Fruit fly (Drosophila melanogaster): ENCODE data around the gene CG7560.

- TF ChIP-seq CG10565 (GFP tag; optimal IDR thresholded peaks at IDR 0.05) = no peak
- TF ChIP-seq usp (GFP tag; optimal IDR thresholded peaks at IDR 0.05) = no peak
- no peak for TF ChIP-seq CG6683 (GFP tag; optimal IDR thresholded peaks at IDR 0.05)
These were observed 10.5 kb upstream of the CG7560 start for dm6 chr3L:11414453-11414852.
